Worm (Caenorhabditis elegans) whole organism, L1 larva: ENCODE data around the gene drap-1.

Experiments
- C04F5.9 ChIP-seq: sonication (generic microtip); optimal IDR thresholded peaks from 2 replicates; lab custom pipeline; 2016; ENCODE audit warnings: missing genetic modification characterization, missing compliant biosample characterization
- alr-1 ChIP-seq: fragments of 200-800 bp; sonication (Bioruptor generic); optimal IDR thresholded peaks from 2 replicates; lab custom pipeline; 2018; ENCODE audit warnings: borderline replicate concordance, mild to moderate bottlenecking, missing genetic modification characterization, missing compliant biosample characterization
- fkh-10 ChIP-seq: sonication (generic microtip); optimal IDR thresholded peaks from 2 replicates; lab custom pipeline; 2017; ENCODE audit warnings: missing biosample characterization, missing genetic modification reagents, missing genetic modification characterization
- fkh-4 ChIP-seq: sonication (generic microtip); optimal IDR thresholded peaks from 2 replicates; lab custom pipeline; 2016; ENCODE audit warnings: missing compliant biosample characterization, missing genetic modification characterization, borderline replicate concordance
- jun-1 ChIP-seq: fragments of 150-350 bp; optimal IDR thresholded peaks from 2 replicates; lab custom pipeline; 2014; ENCODE audit warnings: missing biosample characterization, missing genetic modification reagents, missing genetic modification characterization
- lin-39 ChIP-seq: fragments of 150-350 bp; optimal IDR thresholded peaks from 2 replicates; lab custom pipeline; 2014; ENCODE audit warnings: missing biosample characterization, missing genetic modification reagents, missing genetic modification characterization
- nhr-11 ChIP-seq: fragments of 150-350 bp; optimal IDR thresholded peaks from 2 replicates; lab custom pipeline; 2014; ENCODE audit warnings: missing biosample characterization, missing genetic modification characterization
- nhr-237 ChIP-seq: fragments of 150-350 bp; optimal IDR thresholded peaks from 2 replicates; lab custom pipeline; 2014; ENCODE audit warnings: missing biosample characterization, missing genetic modification characterization
- nhr-90 ChIP-seq: sonication (generic microtip); optimal IDR thresholded peaks from 2 replicates; lab custom pipeline; 2016; ENCODE audit warnings: mild to moderate bottlenecking, missing genetic modification characterization, missing compliant biosample characterization; ENCODE audit not compliant: poor library complexity
- sox-4 ChIP-seq: sonication (generic microtip); optimal IDR thresholded peaks from 2 replicates; lab custom pipeline; 2016; ENCODE audit warnings: missing genetic modification characterization, missing compliant biosample characterization
- unc-130 ChIP-seq: fragments of 150-350 bp; optimal IDR thresholded peaks from 2 replicates; lab custom pipeline; 2017; ENCODE audit warnings: missing biosample characterization, missing genetic modification characterization, inconsistent platforms
- ztf-4 ChIP-seq: fragments of 150-350 bp; optimal IDR thresholded peaks from 2 replicates; lab custom pipeline; 2014; ENCODE audit warnings: missing biosample characterization, missing genetic modification characterization

DNA sequence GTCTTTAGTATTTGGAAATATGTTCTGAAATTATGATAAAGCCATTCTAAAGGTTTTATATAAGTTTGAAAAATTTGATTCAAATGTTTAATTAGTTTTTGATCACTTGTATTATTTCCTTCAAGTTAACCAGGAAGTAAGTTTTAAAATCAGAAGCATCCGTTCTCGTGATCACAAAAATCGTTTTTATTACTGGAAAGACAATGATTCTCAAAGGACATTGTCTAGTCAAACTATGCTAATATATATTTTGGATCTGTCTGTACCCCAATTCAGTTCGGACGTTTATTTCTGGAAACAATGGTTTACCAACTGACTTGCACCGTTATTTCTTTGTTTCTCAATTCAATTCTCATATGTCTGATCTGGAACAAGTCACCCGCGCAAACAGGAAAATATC is 13.5 kb upstream of the drap-1 start, which contains the start of gene str-188:
- TF ChIP-seq nhr-11 (no peak), alr-1 (tag; lab: Kevin White, UChicago) (no peak), C04F5.9 (tag; lab: Kevin White, UChicago) (no peak), ztf-4 (tag; lab: Kevin White, UChicago) (no peak), nhr-90 (tag; lab: Kevin White, UChicago) (no peak), nhr-237 (tag; lab: Kevin White, UChicago) (no peak), unc-130 (tag; lab: Kevin White, UChicago) (no peak), lin-39 (tag; lab: Kevin White, UChicago) (no peak), fkh-4 (tag; lab: Kevin White, UChicago) (no peak), jun-1 (tag; lab: Kevin White, UChicago) (no peak), fkh-10 (GFP tag; lab: Kevin White, UChicago) (no peak), sox-4 (tag; lab: Kevin White, UChicago) (no peak)
